Fruit fly (Drosophila melanogaster) whole organism, wandering third instar larva: ENCODE results near the gene betaTub85D.
A peak's percentile ranks its signal among the peaks of the same experiment; 100 is the strongest.

Experiments
- Abd-B ChIP-seq: fragments of >200 bp; optimal IDR thresholded peaks from 2 replicates; lab custom pipeline; 2017; ENCODE audit warnings: missing biosample characterization, missing genetic modification characterization
- CG32264 ChIP-seq: fragments of 200-800 bp; sonication (Bioruptor generic); optimal IDR thresholded peaks from 2 replicates; lab custom pipeline; 2016; ENCODE audit warnings: missing biosample characterization, missing genetic modification characterization
- CG9705 ChIP-seq: fragments of 200-800 bp; sonication (Bioruptor generic); optimal IDR thresholded peaks from 2 replicates; lab custom pipeline; 2018; ENCODE audit warnings: missing biosample characterization, mild to moderate bottlenecking, missing genetic modification characterization
- CrebA ChIP-seq: fragments of 200-800 bp; sonication (Bioruptor generic); optimal IDR thresholded peaks from 2 replicates; lab custom pipeline; 2016; ENCODE audit warnings: missing biosample characterization, mild to moderate bottlenecking, missing genetic modification characterization, borderline replicate concordance
- Dfd ChIP-seq: fragments of >200 bp; optimal IDR thresholded peaks from 2 replicates; lab custom pipeline; 2017; ENCODE audit warnings: missing biosample characterization, missing genetic modification characterization
- Dif ChIP-seq: fragments of 200-275, 200-300 bp; sonication (Bioruptor generic); optimal IDR thresholded peaks from 2 replicates; lab custom pipeline; 2018; ENCODE audit warnings: missing biosample characterization, missing genetic modification characterization; ENCODE audit not compliant: partially characterized antibody
- HLH106 ChIP-seq: fragments of 200-800 bp; optimal IDR thresholded peaks from 3 replicates; lab custom pipeline; 2019; ENCODE audit warnings: missing biosample characterization, mild to moderate bottlenecking, missing genetic modification characterization, moderate library complexity
- Hnf4 ChIP-seq: fragments of 200-800 bp; sonication (Bioruptor generic); optimal IDR thresholded peaks from 2 replicates; lab custom pipeline; 2016; ENCODE audit warnings: missing biosample characterization, mild to moderate bottlenecking, missing genetic modification characterization
- Hr78 ChIP-seq: fragments of >200 bp; optimal IDR thresholded peaks from 2 replicates; lab custom pipeline; 2017; ENCODE audit warnings: missing biosample characterization, missing genetic modification characterization
- Hr83 ChIP-seq: fragments of 200-300 bp; sonication (Bioruptor generic); optimal IDR thresholded peaks from 2 replicates; lab custom pipeline; 2016; ENCODE audit warnings: missing biosample characterization, mild to moderate bottlenecking, missing genetic modification characterization, moderate library complexity; ENCODE audit not compliant: poor library complexity, severe bottlenecking
- Jra ChIP-seq: sonication (Bioruptor generic); optimal IDR thresholded peaks from 2 replicates; lab custom pipeline; 2016; ENCODE audit warnings: missing biosample characterization, missing genetic modification characterization
- Mio ChIP-seq: sonication (Bioruptor generic); optimal IDR thresholded peaks from 2 replicates; lab custom pipeline; 2016; ENCODE audit warnings: missing biosample characterization, missing genetic modification characterization
- Myc ChIP-seq: fragments of >200 bp; optimal IDR thresholded peaks from 2 replicates; lab custom pipeline; 2017
- N ChIP-seq: fragments of >200 bp; optimal IDR thresholded peaks from 2 replicates; lab custom pipeline; 2018; ENCODE audit warnings: missing biosample characterization, missing external identifiers, missing genetic modification characterization
- OdsH ChIP-seq: fragments of 200-800 bp; sonication (Bioruptor generic); optimal IDR thresholded peaks from 2 replicates; lab custom pipeline; 2016; ENCODE audit warnings: missing biosample characterization, mild to moderate bottlenecking, missing genetic modification characterization
- Rel ChIP-seq, 2 experiments: fragments of 200-800 bp; sonication (Bioruptor generic) in 1 of 2; optimal IDR thresholded peaks; 2 replicates in 1 of 2; 3 replicates in 1 of 2; lab custom pipeline; 2016 to 2019; ENCODE audit warnings: mild to moderate bottlenecking in 2 of 2, missing biosample characterization in 2 of 2, missing genetic modification characterization in 2 of 2, moderate library complexity in 1 of 2
- Sp1 ChIP-seq: fragments of 200-800 bp; sonication (Bioruptor generic); optimal IDR thresholded peaks from 3 replicates; lab custom pipeline; 2019; ENCODE audit warnings: missing biosample characterization, mild to moderate bottlenecking, missing genetic modification characterization, moderate library complexity
- Vsx2 ChIP-seq: fragments of 200-300, 225-300 bp; sonication (Bioruptor generic); optimal IDR thresholded peaks from 2 replicates; lab custom pipeline; 2018; ENCODE audit warnings: missing biosample characterization, missing genetic modification characterization; ENCODE audit not compliant: partially characterized antibody
- br ChIP-seq: fragments of 200-800 bp; sonication (Bioruptor generic); optimal IDR thresholded peaks from 2 replicates; lab custom pipeline; 2016; ENCODE audit warnings: missing biosample characterization, missing genetic modification characterization
- brk ChIP-seq: fragments of 200-800 bp; sonication (Bioruptor generic); optimal IDR thresholded peaks from 2 replicates; lab custom pipeline; 2016; ENCODE audit warnings: missing biosample characterization, mild to moderate bottlenecking, missing genetic modification characterization
- dl ChIP-seq, 2 experiments: fragments of 175-275, 200-275 bp in 1 of 2; fragments of 200-275 bp in 1 of 2; sonication (Bioruptor generic); optimal IDR thresholded peaks; lab custom pipeline; 2018; ENCODE audit warnings: mild to moderate bottlenecking in 2 of 2, missing biosample characterization in 2 of 2, missing genetic modification characterization in 2 of 2, moderate library complexity in 2 of 2; ENCODE audit not compliant: partially characterized antibody in 2 of 2, insufficient read depth in 1 of 2
- dmrt93B ChIP-seq: fragments of 200-800 bp; sonication (Bioruptor generic); optimal IDR thresholded peaks from 2 replicates; lab custom pipeline; 2018; ENCODE audit warnings: missing biosample characterization, mild to moderate bottlenecking, missing genetic modification characterization
- dsf ChIP-seq: sonication (Bioruptor generic); optimal IDR thresholded peaks from 2 replicates; lab custom pipeline; 2016; ENCODE audit warnings: missing biosample characterization, missing genetic modification characterization, borderline replicate concordance
- ey ChIP-seq: fragments of 200-800 bp; sonication (Bioruptor generic); optimal IDR thresholded peaks from 2 replicates; lab custom pipeline; 2016; ENCODE audit warnings: missing biosample characterization, missing genetic modification characterization
- foxo ChIP-seq, 2 experiments: fragments of 200-800 bp; sonication (Bioruptor generic); optimal IDR thresholded peaks; 2 replicates in 1 of 2; 3 replicates in 1 of 2; lab custom pipeline; 2016 to 2017; ENCODE audit warnings: missing biosample characterization in 2 of 2, missing genetic modification characterization in 2 of 2
- fru ChIP-seq: fragments of 200-800 bp; sonication (Bioruptor generic); optimal IDR thresholded peaks from 3 replicates; lab custom pipeline; 2016; ENCODE audit warnings: missing biosample characterization, mild to moderate bottlenecking, missing genetic modification characterization
- h ChIP-seq: fragments of 200-800 bp; sonication (Bioruptor generic); optimal IDR thresholded peaks from 3 replicates; lab custom pipeline; 2016; ENCODE audit warnings: missing biosample characterization, mild to moderate bottlenecking, missing genetic modification characterization
- jim ChIP-seq: fragments of 175-275, 200-325 bp; sonication (Bioruptor generic); optimal IDR thresholded peaks from 2 replicates; lab custom pipeline; 2016; ENCODE audit warnings: missing biosample characterization, mild to moderate bottlenecking, missing genetic modification characterization
- lola ChIP-seq: fragments of >200 bp; optimal IDR thresholded peaks from 2 replicates; lab custom pipeline; 2017; ENCODE audit warnings: missing biosample characterization, missing genetic modification characterization
- pan ChIP-seq: fragments of >200 bp; optimal IDR thresholded peaks from 2 replicates; lab custom pipeline; 2017
- psq ChIP-seq: fragments of 200-800 bp; sonication (Bioruptor generic); optimal IDR thresholded peaks from 3 replicates; lab custom pipeline; 2017; ENCODE audit warnings: missing biosample characterization, mild to moderate bottlenecking, missing genetic modification characterization, moderate library complexity
- rgr ChIP-seq: fragments of 200-800 bp; sonication (Bioruptor generic); optimal IDR thresholded peaks from 3 replicates; lab custom pipeline; 2016; ENCODE audit warnings: missing biosample characterization, mild to moderate bottlenecking, missing genetic modification characterization
- sv ChIP-seq: fragments of 200-800 bp; sonication (Bioruptor generic); optimal IDR thresholded peaks from 3 replicates; lab custom pipeline; 2016; ENCODE audit warnings: missing biosample characterization, missing genetic modification characterization
- tai ChIP-seq: sonication (Bioruptor generic); optimal IDR thresholded peaks from 2 replicates; lab custom pipeline; 2016; ENCODE audit warnings: missing biosample characterization, missing genetic modification characterization
- usp ChIP-seq: fragments of >200 bp; optimal IDR thresholded peaks from 2 replicates; lab custom pipeline; 2017; ENCODE audit warnings: missing biosample characterization, missing genetic modification characterization
- woc ChIP-seq: sonication (Bioruptor generic); optimal IDR thresholded peaks from 2 replicates; lab custom pipeline; 2016; ENCODE audit warnings: missing biosample characterization, mild to moderate bottlenecking, missing genetic modification characterization

Gene betaTub85D

dm6 chr3R:9435898-9436297, 25.8 kb upstream of the betaTub85D start:
- no peak for TF ChIP-seq CG9705 (GFP tag; lab: Kevin White, UChicago)
- TF ChIP-seq lola (GFP tag; lab: Kevin White, UChicago), result no peak
- no peak for TF ChIP-seq br
- TF ChIP-seq h, result no peak
- no peak for TF ChIP-seq jim (GFP tag; lab: Kevin White, UChicago)
- TF ChIP-seq sv (GFP tag; lab: Kevin White, UChicago), result no peak
- TF ChIP-seq OdsH (GFP tag; lab: Kevin White, UChicago), result no peak
- TF ChIP-seq woc (GFP tag; lab: Kevin White, UChicago), result no peak
- no peak for TF ChIP-seq ey (GFP tag; lab: Kevin White, UChicago)
- TF ChIP-seq usp (GFP tag; lab: Kevin White, UChicago), result no peak
- TF ChIP-seq brk (GFP tag; lab: Kevin White, UChicago), result no peak
- TF ChIP-seq Jra, result no peak
- no peak for TF ChIP-seq Hr78
- TF ChIP-seq N (GFP tag; lab: Kevin White, UChicago), result no peak
- no peak for TF ChIP-seq Rel (GFP tag; optimal IDR thresholded peaks at IDR 0.05; lab: Kevin White, UChicago)
- TF ChIP-seq Rel (tag; optimal IDR thresholded peaks at IDR 0.05; lab: Kevin White, UChicago), result no peak
- no peak for TF ChIP-seq foxo (GFP tag; optimal IDR thresholded peaks at IDR 0.05; lab: Kevin White, UChicago)
- TF ChIP-seq dsf (GFP tag; lab: Kevin White, UChicago), result no peak

- TF ChIP-seq ey (GFP tag; lab: Kevin White, UChicago), result peak; percentile 44
- TF ChIP-seq CG32264 (GFP tag; lab: Kevin White, UChicago), result no peak
- no peak for TF ChIP-seq Dfd
- peak in 1 of 2 experiments; percentile 58 for TF ChIP-seq foxo (GFP tag; optimal IDR thresholded peaks at IDR 0.05; lab: Kevin White, UChicago)
- no peak for TF ChIP-seq lola (GFP tag; lab: Kevin White, UChicago)
- TF ChIP-seq dmrt93B (GFP tag; lab: Kevin White, UChicago), result no peak
- TF ChIP-seq Hr78, result no peak
- no peak for TF ChIP-seq Dif
- TF ChIP-seq CrebA (GFP tag; lab: Kevin White, UChicago), result no peak
- TF ChIP-seq sv (GFP tag; lab: Kevin White, UChicago), result peak; percentile 61
- TF ChIP-seq Hr83 (GFP tag; lab: Kevin White, UChicago), result no peak
- peak; percentile 36 for TF ChIP-seq fru (GFP tag; lab: Kevin White, UChicago)
- TF ChIP-seq Rel (GFP tag; optimal IDR thresholded peaks at IDR 0.05; lab: Kevin White, UChicago), result no peak
- no peak for TF ChIP-seq Rel (tag; optimal IDR thresholded peaks at IDR 0.05; lab: Kevin White, UChicago)
- no peak for TF ChIP-seq dl (GFP tag; optimal IDR thresholded peaks at IDR 0.05; lab: Kevin White, UChicago; ENCODE audit: insufficient read depth in 1 of 2, partially characterized antibody in 2 of 2)
- no peak for TF ChIP-seq dsf (GFP tag; lab: Kevin White, UChicago)
- TF ChIP-seq rgr (GFP tag; lab: Kevin White, UChicago), result peak; percentile 57
- no peak for TF ChIP-seq HLH106 (tag; lab: Kevin White, UChicago)
- no peak for TF ChIP-seq brk (GFP tag; lab: Kevin White, UChicago)
- TF ChIP-seq Jra, result no peak
- TF ChIP-seq Mio (GFP tag; lab: Kevin White, UChicago), result no peak
- no peak for TF ChIP-seq Abd-B (GFP tag; lab: Kevin White, UChicago)
- no peak for TF ChIP-seq Sp1 (GFP tag; lab: Kevin White, UChicago)
- TF ChIP-seq Myc, result no peak
- TF ChIP-seq jim (GFP tag; lab: Kevin White, UChicago), result no peak
- no peak for TF ChIP-seq pan (lab: Kevin White, UChicago)
- peak; percentile 43 for TF ChIP-seq br
- peak; percentile 18 for TF ChIP-seq h
- TF ChIP-seq woc (GFP tag; lab: Kevin White, UChicago), result no peak
- peak; percentile 29 for TF ChIP-seq Hnf4
- peak; percentile 33 for TF ChIP-seq psq (GFP tag; lab: Kevin White, UChicago)
- no peak for TF ChIP-seq Vsx2 (GFP tag; lab: Kevin White, UChicago)
- TF ChIP-seq CG9705 (GFP tag; lab: Kevin White, UChicago), result no peak
- TF ChIP-seq OdsH (GFP tag; lab: Kevin White, UChicago), result peak; percentile 54
- peak; percentile 32 for TF ChIP-seq tai
- TF ChIP-seq N (GFP tag; lab: Kevin White, UChicago), result no peak
- TF ChIP-seq usp (GFP tag; lab: Kevin White, UChicago), result no peak
Measured at dm6 chr3R:9434543-9435407, 24.7 kb upstream of the betaTub85D start.
